Fruit fly (Drosophila melanogaster): ENCODE measurements around the gene CG6333.

DNA sequence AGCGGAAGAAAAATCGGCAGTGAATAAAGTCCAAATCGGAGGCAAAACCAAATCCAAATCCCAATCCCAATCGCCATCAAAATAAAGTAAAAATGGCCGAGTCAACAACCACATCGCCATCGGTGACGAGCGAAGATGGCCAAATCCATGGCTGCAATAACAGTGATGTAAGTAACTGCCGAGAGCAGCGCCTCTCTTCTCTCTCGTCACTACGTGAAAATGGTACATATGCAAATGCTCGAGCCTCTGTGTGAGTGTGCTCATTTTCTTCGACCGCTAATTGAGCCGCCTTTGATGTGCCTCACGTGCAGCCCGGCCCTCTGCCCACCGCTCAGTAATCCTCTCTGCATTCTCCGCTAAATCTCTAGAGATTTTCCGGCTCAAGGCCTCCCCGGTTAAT lies 48.4 kb upstream of the CG6333 start:
- TF ChIP-seq insv (optimal IDR thresholded peaks at IDR 0.05) (no peak), psq (optimal IDR thresholded peaks at IDR 0.05) (no peak), h (optimal IDR thresholded peaks at IDR 0.05) (no peak), ttk (optimal IDR thresholded peaks at IDR 0.05) (no peak), Sin3A (optimal IDR thresholded peaks at IDR 0.05) (no peak)
